Fruit fly (Drosophila melanogaster) whole organism, embryonic: ENCODE data around the gene CG10337.

Experiments
- CG18262 ChIP-seq: fragments of 200-800 bp; optimal IDR thresholded peaks from 3 replicates; lab custom pipeline; 2019; ENCODE audit warnings: missing biosample characterization, mild to moderate bottlenecking, missing genetic modification characterization, moderate library complexity
- seq ChIP-seq: fragments of 200-800 bp; sonication (Bioruptor generic); IDR thresholded peaks from 2 replicates; pipeline ENCODE4 v1.3.6; 2022; ENCODE audit warnings: missing biosample characterization, missing genetic modification characterization
- slou ChIP-seq: fragments of 200-800 bp; sonication (Bioruptor generic); optimal IDR thresholded peaks from 3 replicates; lab custom pipeline; 2016; ENCODE audit warnings: missing biosample characterization, missing genetic modification characterization

dm6 chr2L:19519611-19520010, 27.1 kb downstream of the CG10337 start:
- TF ChIP-seq slou (GFP tag; lab: Kevin White, UChicago), result no peak
- no peak for TF ChIP-seq CG18262 (tag; lab: Kevin White, UChicago)
- peak; percentile 52; the same call in 1 of the 2 replicates for TF ChIP-seq seq (GFP tag; lab: Robert Waterston, UW)
